Worm (Caenorhabditis elegans) whole organism, midembryonic: Measurements from ENCODE around the gene srg-16.
A peak's percentile ranks its signal among the peaks of the same experiment; 100 is the strongest.

Experiments used
- T22C8.4 ChIP-seq: fragments of 200-800 bp; sonication (Bioruptor generic); IDR thresholded peaks from 2 replicates; pipeline ENCODE4 v1.3.6; 2022; ENCODE audit warnings: missing genetic modification characterization, missing compliant biosample characterization
- cog-1 ChIP-seq: sonication (generic microtip); optimal IDR thresholded peaks from 2 replicates; lab custom pipeline; 2016; ENCODE audit warnings: missing genetic modification characterization, missing compliant biosample characterization
- flt-1 ChIP-seq: fragments of 200-800 bp; sonication (Bioruptor generic); IDR thresholded peaks from 2 replicates; pipeline ENCODE4 v1.3.6; 2022; ENCODE audit warnings: missing genetic modification characterization, missing compliant biosample characterization
- klf-2 ChIP-seq: fragments of 200-800 bp; sonication (Bioruptor generic); conservative IDR thresholded peaks from 2 replicates; pipeline ENCODE4 v1.3.6; 2022; ENCODE audit warnings: missing genetic modification reagents, missing genetic modification characterization, missing compliant biosample characterization
- med-1 ChIP-seq: sonication (generic microtip); optimal IDR thresholded peaks from 2 replicates; lab custom pipeline; 2017; ENCODE audit warnings: missing genetic modification characterization, mild to moderate bottlenecking, missing compliant biosample characterization, antibody characterized with exemption, missing genetic modification reagents; ENCODE audit not compliant: insufficient read depth
- ref-1 ChIP-seq: fragments of 200-800 bp; sonication (Bioruptor generic); conservative IDR thresholded peaks from 2 replicates; pipeline ENCODE4 v1.3.6; 2022; ENCODE audit warnings: missing genetic modification reagents, missing genetic modification characterization, missing compliant biosample characterization
- tab-1 ChIP-seq: fragments of 200-800 bp; sonication (Bioruptor generic); IDR thresholded peaks from 2 replicates; pipeline ENCODE4 v1.3.6; 2022; ENCODE audit warnings: missing genetic modification characterization, missing compliant biosample characterization
- ztf-23 ChIP-seq: fragments of 200-800 bp; sonication (Bioruptor generic); IDR thresholded peaks from 2 replicates; pipeline ENCODE4 v1.3.6; 2022; ENCODE audit warnings: missing genetic modification reagents, missing genetic modification characterization, missing compliant biosample characterization
- ztf-29 ChIP-seq: fragments of 200-800 bp; sonication (Bioruptor generic); IDR thresholded peaks from 2 replicates; pipeline ENCODE4 v1.3.6; 2022; ENCODE audit warnings: missing genetic modification reagents, missing genetic modification characterization, missing compliant biosample characterization

Gene srg-16

DNA sequence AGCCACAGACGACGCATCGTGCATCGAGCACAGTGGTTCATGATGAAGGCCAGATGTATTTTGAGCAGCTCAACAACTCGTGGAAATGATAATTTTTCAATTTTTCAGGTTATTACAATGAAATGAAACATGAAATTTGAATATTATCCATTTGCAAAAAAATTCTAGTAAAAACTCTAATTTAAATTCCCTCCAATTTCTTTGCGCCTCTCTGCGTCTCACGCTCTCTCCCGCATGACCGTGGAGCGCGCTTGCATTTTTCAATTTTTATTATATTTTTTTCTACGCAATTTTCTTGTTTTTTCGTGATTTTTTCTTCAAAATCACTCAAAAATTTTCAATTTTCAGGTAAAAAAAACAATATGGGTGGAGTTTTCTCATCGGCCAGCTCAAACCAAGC, 7.5 kb upstream of the srg-16 start, which contains the start of gene tag-281:
Gene tag-281, plus strand, starts transcription at position 340 of the 400 bp plus-strand sequence.
- TF ChIP-seq ztf-23 (GFP tag; lab: Robert Waterston, UW) (0 out of 2 replicates have a peak, but pooled peaks have one; percentile 44), klf-2 (GFP tag; lab: Robert Waterston, UW) (no peak), tab-1 (GFP tag; lab: Robert Waterston, UW) (no peak), med-1 (GFP tag; lab: Kevin White, UChicago) (no peak), T22C8.4 (GFP tag; lab: Robert Waterston, UW) (no peak), flt-1 (no peak), ztf-29 (no peak), cog-1 (tag; lab: Kevin White, UChicago) (peak; percentile 48), ref-1 (GFP tag; lab: Robert Waterston, UW) (no peak)

DNA sequence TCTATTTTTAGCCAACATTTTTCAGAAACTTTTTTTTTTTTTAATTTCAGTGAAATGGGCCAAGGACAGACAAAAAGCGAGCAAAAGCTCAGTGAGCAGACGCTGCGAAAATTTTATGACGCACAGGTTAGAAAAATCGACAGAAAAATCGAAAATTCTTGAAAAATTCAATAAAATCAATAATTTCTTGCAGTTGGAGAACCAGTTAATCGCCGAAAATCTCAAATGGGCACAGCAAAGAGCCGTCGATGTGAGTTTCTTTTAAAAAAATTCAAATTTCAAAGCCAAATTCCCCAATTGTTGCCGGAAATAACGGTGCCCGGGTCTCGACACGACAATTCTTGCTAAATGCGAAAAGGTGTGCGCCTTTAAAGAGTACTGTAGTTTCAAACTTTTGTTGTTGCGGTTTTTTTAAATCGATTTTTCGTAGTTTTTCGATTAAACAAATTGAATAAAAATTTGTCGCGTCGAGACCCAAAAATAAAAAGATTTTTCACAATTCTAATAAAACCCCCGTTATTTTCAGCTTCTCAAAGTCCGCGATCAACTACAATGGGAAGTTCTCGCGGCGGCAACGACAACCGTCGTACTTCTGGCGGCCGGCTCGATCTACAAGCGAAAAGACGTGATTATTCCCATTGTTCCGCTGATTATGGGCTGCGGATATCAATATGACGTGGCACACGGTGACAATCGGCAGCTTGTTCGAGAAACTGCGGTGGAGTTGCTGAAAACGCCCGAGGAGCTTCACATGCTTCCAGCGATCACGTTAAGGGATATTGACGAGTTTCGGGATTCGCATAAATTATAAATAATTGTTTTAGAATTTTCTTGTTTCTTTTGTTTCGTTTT, 6.1 kb upstream of the srg-16 start, which contains the start of gene tag-280:
Gene tag-280, plus strand, starts transcription at position 51 of the 852 bp plus-strand sequence.
- no peak for TF ChIP-seq med-1 (GFP tag; lab: Kevin White, UChicago)
- no peak for TF ChIP-seq flt-1
- no peak for TF ChIP-seq T22C8.4 (GFP tag; lab: Robert Waterston, UW)
- TF ChIP-seq tab-1 (GFP tag; lab: Robert Waterston, UW) = no peak
- TF ChIP-seq ztf-29 = no peak
- no peak for TF ChIP-seq ref-1 (GFP tag; lab: Robert Waterston, UW)
- TF ChIP-seq cog-1 (tag; lab: Kevin White, UChicago) = no peak
- no peak for TF ChIP-seq ztf-23 (GFP tag; lab: Robert Waterston, UW)
- no peak for TF ChIP-seq klf-2 (GFP tag; lab: Robert Waterston, UW)

DNA sequence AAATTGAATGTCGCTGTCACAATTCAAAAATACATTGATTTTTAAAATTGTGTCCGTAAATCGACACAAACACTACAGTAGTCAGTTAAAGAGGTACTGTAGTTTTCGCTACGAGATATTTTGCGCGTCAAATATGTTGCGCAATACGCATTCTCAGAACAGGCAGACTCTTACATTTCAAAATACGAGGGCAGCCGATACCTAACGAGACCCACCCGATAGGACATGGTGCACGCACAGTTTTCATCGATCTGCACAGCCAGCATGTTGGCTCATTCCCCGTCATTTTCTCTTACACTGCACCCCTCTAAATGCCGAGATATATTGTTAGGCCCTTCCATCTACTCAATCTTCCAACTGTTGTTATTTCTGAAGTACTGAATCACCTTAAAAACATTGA, 4.7 kb upstream of the srg-16 start, which contains the start of gene F15A4.2:
Gene F15A4.2, plus strand, starts transcription at position 301 of the 400 bp plus-strand sequence.
- TF ChIP-seq klf-2 (GFP tag; lab: Robert Waterston, UW) (no peak), T22C8.4 (GFP tag; lab: Robert Waterston, UW) (no peak; the same call in 1 of the 2 replicates), tab-1 (GFP tag; lab: Robert Waterston, UW) (no peak), ref-1 (GFP tag; lab: Robert Waterston, UW) (no peak), cog-1 (tag; lab: Kevin White, UChicago) (no peak), flt-1 (no peak), ztf-23 (GFP tag; lab: Robert Waterston, UW) (no peak), med-1 (GFP tag; lab: Kevin White, UChicago) (no peak), ztf-29 (no peak)

DNA sequence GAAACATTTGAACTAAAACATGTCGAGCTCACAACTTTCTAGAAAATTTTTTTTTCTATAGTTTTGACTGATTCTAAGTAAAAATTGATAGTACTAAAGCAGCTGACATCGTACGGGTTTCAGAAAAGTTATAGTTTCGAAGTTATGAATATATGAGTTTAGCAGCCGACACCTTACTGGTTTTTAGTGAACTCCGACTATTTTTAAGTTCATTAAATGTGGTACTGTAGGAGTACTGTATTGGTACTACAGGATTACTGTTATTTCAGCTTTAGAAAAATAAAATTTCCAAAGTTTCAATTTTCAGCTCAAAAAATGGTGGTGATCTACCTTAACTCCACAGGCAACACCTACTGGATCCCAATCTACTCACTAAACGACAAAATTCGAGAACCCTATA, 1.4 kb upstream of the srg-16 start, which contains the start of gene sre-37:
Gene sre-37, plus strand, starts transcription at position 301 of the 400 bp plus-strand sequence.
- TF ChIP-seq med-1 (GFP tag; lab: Kevin White, UChicago) (no peak), T22C8.4 (GFP tag; lab: Robert Waterston, UW) (no peak), tab-1 (GFP tag; lab: Robert Waterston, UW) (no peak), ztf-23 (GFP tag; lab: Robert Waterston, UW) (no peak), flt-1 (no peak), ref-1 (GFP tag; lab: Robert Waterston, UW) (no peak), cog-1 (tag; lab: Kevin White, UChicago) (no peak), klf-2 (GFP tag; lab: Robert Waterston, UW) (no peak), ztf-29 (no peak)

DNA sequence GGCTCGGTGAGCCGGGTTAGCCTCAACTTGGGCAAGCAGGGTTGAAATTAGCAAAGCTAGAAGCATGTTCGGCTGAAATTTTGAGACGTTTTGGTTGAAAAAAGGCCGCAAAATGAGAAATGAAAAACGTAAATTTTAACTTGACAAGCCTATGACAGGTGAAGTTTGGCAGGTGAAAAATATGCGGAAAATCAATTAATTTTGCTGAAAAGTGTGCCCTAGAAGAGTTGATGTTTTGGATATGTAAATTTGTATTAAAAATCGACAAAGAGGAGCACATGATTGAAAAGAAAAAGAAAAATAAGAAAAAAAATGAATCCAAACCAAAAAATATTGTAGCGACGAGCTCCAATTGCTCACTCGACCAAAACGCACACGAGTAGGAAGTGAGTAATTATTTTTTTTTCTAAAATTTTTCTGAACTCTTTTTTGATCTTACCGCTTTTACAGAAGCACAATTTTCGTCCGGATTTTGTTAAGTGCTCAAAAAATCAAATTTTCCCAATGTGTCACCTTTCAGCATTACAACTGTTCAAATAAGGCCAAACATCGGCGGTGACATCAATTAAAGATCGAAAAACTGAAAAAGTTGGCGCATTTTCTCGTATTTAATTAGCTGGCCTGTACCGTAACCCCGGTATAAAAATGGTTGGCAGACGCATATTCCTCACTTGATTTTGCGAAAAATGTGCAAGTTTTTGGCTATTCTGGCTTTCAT, 4.4 kb downstream of the srg-16 start, which contains the start of the genes F15A4.5 and phat-8:
Gene F15A4.5, minus strand, starts transcription at position 101 of the 718 bp plus-strand sequence.
Gene phat-8, plus strand, starts transcription at position 668 of the 718 bp plus-strand sequence.
- TF ChIP-seq med-1 (GFP tag; lab: Kevin White, UChicago) (no peak), ref-1 (GFP tag; lab: Robert Waterston, UW) (no peak), ztf-29 (no peak), cog-1 (tag; lab: Kevin White, UChicago) (no peak), ztf-23 (GFP tag; lab: Robert Waterston, UW) (no peak), flt-1 (no peak), tab-1 (GFP tag; lab: Robert Waterston, UW) (no peak), klf-2 (GFP tag; lab: Robert Waterston, UW) (no peak), T22C8.4 (GFP tag; lab: Robert Waterston, UW) (no peak)

DNA sequence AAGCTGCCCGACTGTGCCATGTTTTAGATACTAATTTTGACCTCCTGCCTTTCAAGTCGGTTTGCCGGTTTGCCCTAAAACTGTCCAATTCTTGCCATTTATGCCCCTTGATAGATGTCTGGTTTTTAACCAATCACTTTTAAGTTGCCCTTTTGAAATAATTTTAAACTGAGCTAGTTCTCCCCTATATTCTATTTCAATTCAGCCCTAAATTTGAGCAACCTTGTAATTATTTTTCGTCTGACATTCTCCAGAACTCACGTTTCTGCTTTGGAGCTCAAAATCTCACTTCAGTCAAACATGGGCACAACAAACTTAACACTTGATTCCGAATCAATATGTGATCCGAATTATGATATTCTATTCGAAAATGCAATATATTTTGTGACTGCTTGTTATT, 6.5 kb downstream of the srg-16 start, which contains the start of gene srg-17:
Gene srg-17, plus strand, starts transcription at position 301 of the 400 bp plus-strand sequence.
- TF ChIP-seq T22C8.4 (GFP tag; lab: Robert Waterston, UW) = no peak
- no peak for TF ChIP-seq ref-1 (GFP tag; lab: Robert Waterston, UW)
- no peak for TF ChIP-seq cog-1 (tag; lab: Kevin White, UChicago)
- TF ChIP-seq ztf-29 = no peak
- no peak for TF ChIP-seq flt-1
- TF ChIP-seq klf-2 (GFP tag; lab: Robert Waterston, UW) = no peak
- TF ChIP-seq ztf-23 (GFP tag; lab: Robert Waterston, UW) = no peak
- TF ChIP-seq med-1 (GFP tag; lab: Kevin White, UChicago) = no peak
- no peak for TF ChIP-seq tab-1 (GFP tag; lab: Robert Waterston, UW)

DNA sequence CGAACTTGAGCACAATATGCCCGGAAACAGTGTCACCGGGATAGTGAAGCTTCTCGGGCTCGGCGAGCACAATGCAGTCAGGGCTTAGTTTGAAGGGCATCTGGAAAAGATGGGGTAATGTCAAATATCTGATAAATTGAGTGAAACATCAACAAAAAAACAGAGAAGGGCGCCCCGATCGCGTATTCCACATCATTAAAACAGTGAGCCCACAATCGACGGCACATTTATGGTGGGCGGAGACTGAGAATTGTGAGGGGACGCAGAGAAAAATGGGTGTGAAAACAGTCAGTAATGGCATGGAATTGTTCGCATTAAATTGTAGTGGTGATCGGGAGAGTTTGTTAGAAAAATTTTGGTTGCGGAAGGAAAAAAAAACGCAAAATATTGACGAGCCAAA, 13.9 kb downstream of the srg-16 start, which contains the start of gene arrd-9:
Gene arrd-9, minus strand, starts transcription at position 101 of the 400 bp plus-strand sequence.
- TF ChIP-seq flt-1 (no peak), med-1 (GFP tag; lab: Kevin White, UChicago) (no peak), tab-1 (GFP tag; lab: Robert Waterston, UW) (no peak), ref-1 (GFP tag; lab: Robert Waterston, UW) (no peak), ztf-23 (GFP tag; lab: Robert Waterston, UW) (no peak), cog-1 (tag; lab: Kevin White, UChicago) (no peak), T22C8.4 (GFP tag; lab: Robert Waterston, UW) (no peak), klf-2 (GFP tag; lab: Robert Waterston, UW) (no peak), ztf-29 (no peak)

DNA sequence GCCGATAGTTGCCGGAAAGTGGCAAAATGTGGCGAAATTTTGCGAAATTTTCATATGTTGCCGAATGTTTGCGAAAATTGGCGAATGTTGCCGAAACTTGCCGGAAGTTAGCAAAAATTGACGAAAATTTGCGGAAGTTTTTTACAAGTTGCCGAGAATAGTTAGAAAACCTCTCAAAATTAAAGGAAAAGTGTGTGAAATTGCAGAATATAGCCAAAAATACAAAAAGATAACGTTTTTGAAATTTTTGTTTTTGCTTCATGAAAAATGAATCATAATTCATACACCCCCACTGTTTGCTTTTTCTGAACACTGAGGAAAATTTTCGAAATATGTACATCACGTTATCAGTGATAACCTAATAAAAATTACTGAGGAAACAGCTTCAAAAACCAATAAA, 14.7 kb downstream of the srg-16 start:
- TF ChIP-seq cog-1 (tag; lab: Kevin White, UChicago) (no peak), flt-1 (no peak), ztf-23 (GFP tag; lab: Robert Waterston, UW) (no peak), T22C8.4 (GFP tag; lab: Robert Waterston, UW) (no peak), ztf-29 (no peak), ref-1 (GFP tag; lab: Robert Waterston, UW) (no peak), tab-1 (GFP tag; lab: Robert Waterston, UW) (no peak), klf-2 (GFP tag; lab: Robert Waterston, UW) (no peak), med-1 (GFP tag; lab: Kevin White, UChicago) (no peak)
